Fruit fly (Drosophila melanogaster) S2 (cell line): ENCODE results near the gene yem.

Experiments
- CG8478 ChIP-seq: fragments of >200 bp; optimal IDR thresholded peaks from 2 replicates; lab custom pipeline; 2018
- CTCF ChIP-seq, 2 experiments: fragments of >200 bp; optimal IDR thresholded peaks; 2 replicates each; lab custom pipeline; 2018

dm6 chr3R:29082034-29082433 lies 40.6 kb downstream of the yem start:
- TF ChIP-seq CG8478 (lab: Kevin White, UChicago) (no peak), CTCF (optimal IDR thresholded peaks at IDR 0.05; lab: Kevin White, UChicago) (no peak)
